Fruit fly (Drosophila melanogaster): ENCODE measurements around the gene Seipin.
A peak's percentile ranks its signal among the peaks of the same experiment; 100 is the strongest.

Gene Seipin

DNA sequence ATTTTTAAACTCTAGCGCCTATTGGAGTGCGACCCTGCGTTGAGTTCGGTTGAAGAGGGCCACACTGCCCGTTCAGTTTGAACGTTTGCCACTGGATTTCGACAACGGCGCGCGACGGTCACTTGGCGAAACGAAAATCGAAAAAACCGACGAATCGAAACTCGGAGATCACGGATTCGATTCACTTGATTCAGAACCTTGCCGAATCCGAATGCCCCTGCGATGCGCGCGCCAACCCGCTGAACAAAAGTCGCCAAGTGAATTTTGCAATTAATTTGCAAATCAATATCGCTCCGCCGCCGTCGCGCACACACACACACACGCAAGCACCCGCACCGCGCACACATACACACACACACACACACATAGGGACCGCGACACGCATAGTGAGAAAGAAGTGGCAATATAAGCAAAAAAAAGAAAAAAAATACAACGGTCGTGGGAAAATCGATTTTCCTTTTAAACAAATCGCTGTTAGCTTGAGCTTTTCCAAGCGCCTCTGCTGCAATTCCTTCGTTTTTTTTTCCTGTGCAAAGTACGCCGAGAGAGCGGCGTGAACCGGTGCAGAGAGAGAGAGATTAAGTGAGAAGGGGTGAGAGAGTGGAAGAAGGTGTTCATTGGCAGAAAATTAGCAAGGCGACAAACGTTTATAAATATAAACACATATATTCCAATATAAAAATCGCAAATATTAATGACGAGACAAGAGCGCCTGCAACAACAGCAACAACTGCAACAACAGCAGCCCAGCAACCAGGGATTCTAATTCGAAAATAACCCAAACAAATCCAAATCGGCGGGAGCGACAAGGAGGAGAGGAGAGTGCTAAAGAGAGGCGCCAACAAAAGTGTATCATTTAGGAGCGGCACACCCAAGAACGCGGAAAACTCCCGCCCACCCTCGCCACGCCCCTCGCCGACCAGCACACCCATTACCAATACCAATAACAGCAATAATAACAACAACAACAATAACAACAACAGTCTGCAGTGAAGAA, 30.9 kb upstream of the Seipin start, which contains the start of gene egh (continued):
- peak; percentile 74 for TF ChIP-seq Eip75B (GFP tag; optimal IDR thresholded peaks at IDR 0.05)
- no peak for TF ChIP-seq Eip93F (GFP tag; optimal IDR thresholded peaks at IDR 0.05)
- no peak for TF ChIP-seq CG3032 (tag; optimal IDR thresholded peaks at IDR 0.05)
- peak; percentile 86 for TF ChIP-seq CG15336 (GFP tag; IDR thresholded peaks at IDR 0.05)
- TF ChIP-seq fkh (GFP tag; optimal IDR thresholded peaks at IDR 0.05), result no peak
- peak; percentile 74 for TF ChIP-seq Hr39 (GFP tag; optimal IDR thresholded peaks at IDR 0.05)
- no peak for TF ChIP-seq fd59A (GFP tag; optimal IDR thresholded peaks at IDR 0.05)
- peak; percentile 65 for TF ChIP-seq Ets21C (GFP tag; optimal IDR thresholded peaks at IDR 0.05)
- TF ChIP-seq CG6276 (GFP tag; optimal IDR thresholded peaks at IDR 0.05), result peak; percentile 82
- peak in 1 of 2 experiments; percentile 64 for TF ChIP-seq salr (GFP tag; optimal IDR thresholded peaks at IDR 0.05)
- peak; percentile 70 for TF ChIP-seq achi (GFP tag; optimal IDR thresholded peaks at IDR 0.05)
- peak; percentile 67 for TF ChIP-seq CG10631 (GFP tag; optimal IDR thresholded peaks at IDR 0.05)
- TF ChIP-seq Smox (GFP tag; optimal IDR thresholded peaks at IDR 0.05), result peak; percentile 66
- peak; percentile 67 for TF ChIP-seq CG7368 (GFP tag; optimal IDR thresholded peaks at IDR 0.05)
- peak; percentile 73 for TF ChIP-seq Hr4 (GFP tag; optimal IDR thresholded peaks at IDR 0.05)
- peak; percentile 67 for TF ChIP-seq CG16779 (tag; optimal IDR thresholded peaks at IDR 0.05)
- peak; percentile 70 for TF ChIP-seq CG10669 (GFP tag; optimal IDR thresholded peaks at IDR 0.05)
- TF ChIP-seq CG3919 (GFP tag; optimal IDR thresholded peaks at IDR 0.05), result peak; percentile 83
- TF ChIP-seq Hr38 (GFP tag; optimal IDR thresholded peaks at IDR 0.05), result no peak
- TF ChIP-seq Sox14 (GFP tag; optimal IDR thresholded peaks at IDR 0.05), result peak; percentile 75
- TF ChIP-seq svp (GFP tag), result peak; percentile 90
- TF ChIP-seq ss (GFP tag; optimal IDR thresholded peaks at IDR 0.05), result peak; percentile 67 to 74
- TF ChIP-seq CG8319 (GFP tag; optimal IDR thresholded peaks at IDR 0.05), result peak; percentile 41
- TF ChIP-seq topi (GFP tag; optimal IDR thresholded peaks at IDR 0.05), result peak; percentile 85
- TF ChIP-seq spab (GFP tag; optimal IDR thresholded peaks at IDR 0.05), result peak; percentile 50
- TF ChIP-seq Lpt (GFP tag; optimal IDR thresholded peaks at IDR 0.05), result peak; percentile 71
- peak; percentile 82 for TF ChIP-seq Met (GFP tag; optimal IDR thresholded peaks at IDR 0.05)
- TF ChIP-seq Gug (GFP tag; IDR thresholded peaks at IDR 0.05), result peak; percentile 82
- peak; percentile 72 for TF ChIP-seq vri (GFP tag; optimal IDR thresholded peaks at IDR 0.05)
- peak; percentile 36 for TF ChIP-seq dac (GFP tag; optimal IDR thresholded peaks at IDR 0.05)

- TF ChIP-seq net (GFP tag; optimal IDR thresholded peaks at IDR 0.05) (peak; percentile 94), CG7368 (GFP tag; optimal IDR thresholded peaks at IDR 0.05) (peak; percentile 95), Sox15 (GFP tag; optimal IDR thresholded peaks at IDR 0.05) (peak; percentile 96), CG3919 (GFP tag; optimal IDR thresholded peaks at IDR 0.05) (peak; percentile 95), CG8319 (GFP tag; optimal IDR thresholded peaks at IDR 0.05) (peak; percentile 93), cyc (GFP tag; optimal IDR thresholded peaks at IDR 0.05) (peak; percentile 97), CG32006 (GFP tag; optimal IDR thresholded peaks at IDR 0.05) (peak; percentile 96), CG6276 (GFP tag; optimal IDR thresholded peaks at IDR 0.05) (peak; percentile 91), Blimp-1 (GFP tag; optimal IDR thresholded peaks at IDR 0.05) (peak; percentile 79), topi (GFP tag; optimal IDR thresholded peaks at IDR 0.05) (peak; percentile 94), CG16779 (tag; optimal IDR thresholded peaks at IDR 0.05) (peak; percentile 73), esn (GFP tag; optimal IDR thresholded peaks at IDR 0.05) (peak; percentile 95), CG10631 (GFP tag; optimal IDR thresholded peaks at IDR 0.05) (peak; percentile 89), CG4318 (GFP tag; optimal IDR thresholded peaks at IDR 0.05) (peak; percentile 93), CG11294 (GFP tag; IDR thresholded peaks at IDR 0.05) (peak; percentile 92), achi (GFP tag; optimal IDR thresholded peaks at IDR 0.05) (peak; percentile 92), CG9139 (GFP tag; optimal IDR thresholded peaks at IDR 0.05) (peak; percentile 31), svp (GFP tag) (peak; percentile 97), Hr39 (GFP tag; optimal IDR thresholded peaks at IDR 0.05) (peak; percentile 97), pdm3 (GFP tag; optimal IDR thresholded peaks at IDR 0.05) (peak; percentile 96), Ets21C (GFP tag; optimal IDR thresholded peaks at IDR 0.05) (peak; percentile 92), CG6808 (GFP tag; optimal IDR thresholded peaks at IDR 0.05) (peak; percentile 41), CG3032 (tag; optimal IDR thresholded peaks at IDR 0.05) (peak; percentile 81), CG6854 (GFP tag; optimal IDR thresholded peaks at IDR 0.05) (peak; percentile 78), CG10669 (GFP tag; optimal IDR thresholded peaks at IDR 0.05) (peak; percentile 78), OdsH (GFP tag; optimal IDR thresholded peaks at IDR 0.05) (peak; percentile 96), Ets96B (tag; optimal IDR thresholded peaks at IDR 0.05) (peak; percentile 77), CG34406 (GFP tag; optimal IDR thresholded peaks at IDR 0.05) (peak; percentile 93), Sox14 (GFP tag; optimal IDR thresholded peaks at IDR 0.05) (peak; percentile 94), salr (GFP tag; optimal IDR thresholded peaks at IDR 0.05) (peak; percentile 64 to 82)
Observed at dm6 chrX:2589446-2590038, 30.1 kb upstream of the Seipin start.

All from whole organism, prepupa.